Fruit fly (Drosophila melanogaster) whole organism, embryonic: ENCODE measurements around the gene sit.

Experiments
- ATbp ChIP-seq: fragments of 200-800 bp; sonication (Bioruptor generic); optimal IDR thresholded peaks from 2 replicates; lab custom pipeline; 2017; ENCODE audit warnings: missing biosample characterization, mild to moderate bottlenecking, missing genetic modification characterization, missing genetic modification reagents
- Abd-B ChIP-seq: fragments of 200-800 bp; sonication (Bioruptor generic); optimal IDR thresholded peaks from 2 replicates; lab custom pipeline; 2018; ENCODE audit warnings: missing biosample characterization, mild to moderate bottlenecking, missing genetic modification characterization, moderate library complexity
- Atf-2 ChIP-seq: fragments of 200-800 bp; sonication (Bioruptor generic); optimal IDR thresholded peaks from 2 replicates; lab custom pipeline; 2016; ENCODE audit warnings: missing biosample characterization, missing genetic modification characterization
- BEAF-32 ChIP-seq: fragments of 200-800 bp; sonication (Bioruptor generic); optimal IDR thresholded peaks from 3 replicates; lab custom pipeline; 2017; ENCODE audit warnings: missing biosample characterization, missing genetic modification characterization, mild to moderate bottlenecking, moderate library complexity, missing genetic modification reagents
- CG10979 ChIP-seq: fragments of 200-800 bp; sonication (Bioruptor generic); optimal IDR thresholded peaks from 2 replicates; lab custom pipeline; 2018; ENCODE audit warnings: missing biosample characterization, mild to moderate bottlenecking, missing genetic modification characterization, moderate library complexity
- CG11085 ChIP-seq: fragments of 200-800 bp; sonication (Bioruptor generic); IDR thresholded peaks from 2 replicates; pipeline ENCODE4 v1.3.6; 2022; ENCODE audit warnings: missing biosample characterization, missing genetic modification characterization
- CG11560 ChIP-seq: fragments of 200-800 bp; sonication (Bioruptor generic); IDR thresholded peaks from 3 replicates; pipeline ENCODE4 v1.3.6; 2022; ENCODE audit warnings: missing biosample characterization, missing genetic modification characterization
- CG12104 ChIP-seq: fragments of 200-800 bp; sonication (Bioruptor generic); optimal IDR thresholded peaks from 3 replicates; lab custom pipeline; 2016; ENCODE audit warnings: missing biosample characterization, missing genetic modification characterization
- CG13424 ChIP-seq: fragments of 200-800 bp; sonication (Bioruptor generic); optimal IDR thresholded peaks from 2 replicates; lab custom pipeline; 2019; ENCODE audit warnings: missing biosample characterization, mild to moderate bottlenecking, missing genetic modification characterization, moderate library complexity
- CG1647 ChIP-seq: fragments of 200-800 bp; sonication (Bioruptor generic); optimal IDR thresholded peaks from 3 replicates; lab custom pipeline; 2016; ENCODE audit warnings: missing biosample characterization, missing genetic modification characterization
- CG17186 ChIP-seq: fragments of 200-800 bp; sonication (Bioruptor generic); optimal IDR thresholded peaks from 3 replicates; lab custom pipeline; 2017; ENCODE audit warnings: missing biosample characterization, missing genetic modification reagents, missing genetic modification characterization
- CG17829 ChIP-seq: fragments of 200-800 bp; optimal IDR thresholded peaks from 2 replicates; lab custom pipeline; 2019; ENCODE audit warnings: missing biosample characterization, mild to moderate bottlenecking, missing genetic modification characterization, moderate library complexity
- CG18011 ChIP-seq: fragments of 200-800 bp; sonication (Bioruptor generic); optimal IDR thresholded peaks from 2 replicates; lab custom pipeline; 2017; ENCODE audit warnings: missing biosample characterization, missing genetic modification characterization, mild to moderate bottlenecking, moderate library complexity, missing genotype
- CG1832 ChIP-seq: fragments of 200-800 bp; sonication (Bioruptor generic); optimal IDR thresholded peaks from 2 replicates; lab custom pipeline; 2017; ENCODE audit warnings: missing biosample characterization, mild to moderate bottlenecking, missing genetic modification characterization, inconsistent platforms
- CG2120 ChIP-seq: fragments of 200-800 bp; sonication (Bioruptor generic); optimal IDR thresholded peaks from 3 replicates; lab custom pipeline; 2016; ENCODE audit warnings: missing biosample characterization, missing genetic modification characterization
- CG31441 ChIP-seq: fragments of 200-800 bp; sonication (Bioruptor generic); IDR thresholded peaks from 2 replicates; pipeline ENCODE4 v1.3.6; 2022; ENCODE audit warnings: missing biosample characterization, missing genetic modification characterization
- CG3838 ChIP-seq: fragments of 200-800 bp; sonication (Bioruptor generic); optimal IDR thresholded peaks from 3 replicates; lab custom pipeline; 2016; ENCODE audit warnings: missing biosample characterization, missing genetic modification characterization
- CG43689 ChIP-seq: fragments of 200-800 bp; sonication (Bioruptor generic); IDR thresholded peaks from 2 replicates; pipeline ENCODE4 v1.3.6; 2022; ENCODE audit warnings: missing biosample characterization, missing genetic modification characterization
- CG4404 ChIP-seq: fragments of 200-800 bp; sonication (Bioruptor generic); IDR thresholded peaks from 2 replicates; pipeline ENCODE4 v1.3.6; 2022; ENCODE audit warnings: missing biosample characterization, missing genetic modification characterization
- CG4730 ChIP-seq: fragments of 200-800 bp; sonication (Bioruptor generic); IDR thresholded peaks from 2 replicates; pipeline ENCODE4 v1.3.6; 2022; ENCODE audit warnings: missing biosample characterization, missing genetic modification characterization
- CG6175 ChIP-seq: fragments of 200-800 bp; sonication (Bioruptor generic); IDR thresholded peaks from 3 replicates; pipeline ENCODE4 v1.3.6; 2022; ENCODE audit warnings: missing biosample characterization, missing genetic modification characterization
- CoRest ChIP-seq: fragments of 200-800 bp; sonication (Bioruptor generic); optimal IDR thresholded peaks from 3 replicates; lab custom pipeline; 2018; ENCODE audit warnings: missing biosample characterization, mild to moderate bottlenecking, missing genetic modification characterization, moderate library complexity
- D19B ChIP-seq: fragments of 200-800 bp; sonication (Bioruptor generic); optimal IDR thresholded peaks from 2 replicates; lab custom pipeline; 2017; ENCODE audit warnings: missing biosample characterization, mild to moderate bottlenecking, missing genetic modification characterization
- Dad ChIP-seq: fragments of 200-800 bp; sonication (Bioruptor generic); optimal IDR thresholded peaks from 3 replicates; lab custom pipeline; 2016; ENCODE audit warnings: missing biosample characterization, missing genetic modification characterization
- Dbx ChIP-seq: fragments of 200-800 bp; sonication (Bioruptor generic); IDR thresholded peaks from 3 replicates; pipeline ENCODE4 v1.3.6; 2022; ENCODE audit warnings: missing biosample characterization, missing genetic modification characterization
- Dfd ChIP-seq, 2 experiments: fragments of >200 bp; optimal IDR thresholded peaks; 2 replicates each; lab custom pipeline; 2017; ENCODE audit warnings: missing biosample characterization in 2 of 2, missing genetic modification characterization in 2 of 2
- Dll ChIP-seq: fragments of 200-800 bp; sonication (Bioruptor generic); IDR thresholded peaks from 4 replicates; pipeline ENCODE4 v1.3.6; 2022; ENCODE audit warnings: missing biosample characterization, missing genetic modification characterization; ENCODE audit not compliant: partially characterized antibody
- Doc2 ChIP-seq: fragments of 200-800 bp; sonication (Bioruptor generic); IDR thresholded peaks from 2 replicates; pipeline ENCODE4 v1.3.6; 2022; ENCODE audit warnings: missing biosample characterization, missing genetic modification characterization
- E2f1 ChIP-seq: fragments of 200-800 bp; sonication (Bioruptor generic); IDR thresholded peaks from 2 replicates; pipeline ENCODE4 v1.3.6; 2022; ENCODE audit warnings: missing biosample characterization, missing genetic modification characterization
- HmgZ ChIP-seq: fragments of 200-800 bp; sonication (Bioruptor generic); optimal IDR thresholded peaks from 2 replicates; lab custom pipeline; 2018; ENCODE audit warnings: missing biosample characterization, mild to moderate bottlenecking, missing genetic modification characterization
- Hr78 ChIP-seq, 2 experiments: fragments of 200-800 bp in 1 of 2; fragments of >200 bp in 1 of 2; sonication (Bioruptor generic) in 1 of 2; optimal IDR thresholded peaks; 2 replicates each; lab custom pipeline; 2017 to 2019; ENCODE audit warnings: missing biosample characterization in 2 of 2, missing genetic modification characterization in 2 of 2, mild to moderate bottlenecking in 1 of 2, moderate library complexity in 1 of 2
- Mes4 ChIP-seq: fragments of 200-800 bp; sonication (Bioruptor generic); optimal IDR thresholded peaks from 2 replicates; lab custom pipeline; 2016; ENCODE audit warnings: missing biosample characterization, missing genetic modification characterization
- NFAT ChIP-seq: fragments of 200-800 bp; sonication (Bioruptor generic); IDR thresholded peaks from 2 replicates; pipeline ENCODE4 v1.3.6; 2022; ENCODE audit warnings: missing biosample characterization, missing genetic modification characterization
- Pdp1 ChIP-seq, 2 experiments: fragments of 200-800 bp; sonication (Bioruptor generic); optimal IDR thresholded peaks; 3 replicates each; lab custom pipeline; 2016; ENCODE audit warnings: missing biosample characterization in 2 of 2, missing genetic modification characterization in 2 of 2, mild to moderate bottlenecking in 1 of 2, moderate library complexity in 1 of 2
- Six4 ChIP-seq: fragments of 200-800 bp; sonication (Bioruptor generic); optimal IDR thresholded peaks from 2 replicates; lab custom pipeline; 2016; ENCODE audit warnings: missing biosample characterization, missing genetic modification characterization
- Sox100B ChIP-seq: fragments of 200-800 bp; sonication (Bioruptor generic); optimal IDR thresholded peaks from 3 replicates; lab custom pipeline; 2018; ENCODE audit warnings: missing biosample characterization, mild to moderate bottlenecking, missing genetic modification characterization
- br ChIP-seq: fragments of >200 bp; optimal IDR thresholded peaks from 2 replicates; lab custom pipeline; 2017
- btn ChIP-seq: fragments of 200-800 bp; sonication (Bioruptor generic); optimal IDR thresholded peaks from 2 replicates; lab custom pipeline; 2016; ENCODE audit warnings: missing biosample characterization, missing genetic modification characterization
- chif ChIP-seq, 2 experiments: fragments of 200-800 bp; sonication (Bioruptor generic); optimal IDR thresholded peaks; 3 replicates each; lab custom pipeline; 2016; ENCODE audit warnings: missing biosample characterization in 2 of 2, missing genetic modification characterization in 2 of 2
- corto ChIP-seq: fragments of 200-800 bp; sonication (Bioruptor generic); optimal IDR thresholded peaks from 2 replicates; lab custom pipeline; 2016; ENCODE audit warnings: missing biosample characterization, mild to moderate bottlenecking, missing genetic modification characterization, moderate library complexity
- ewg ChIP-seq: fragments of 200-800 bp; sonication (Bioruptor generic); optimal IDR thresholded peaks from 3 replicates; lab custom pipeline; 2017; ENCODE audit warnings: mild to moderate bottlenecking, missing biosample characterization, missing genetic modification reagents, missing genetic modification characterization
- hbn ChIP-seq: fragments of 200-800 bp; sonication (Bioruptor generic); IDR thresholded peaks from 2 replicates; pipeline ENCODE4 v1.3.6; 2022; ENCODE audit warnings: missing biosample characterization, missing genetic modification characterization; ENCODE audit not compliant: partially characterized antibody
- ind ChIP-seq: fragments of 200-800 bp; sonication (Bioruptor generic); optimal IDR thresholded peaks from 3 replicates; lab custom pipeline; 2016; ENCODE audit warnings: missing biosample characterization, missing genetic modification characterization
- insv ChIP-seq, 2 experiments: fragments of 200-800 bp; sonication (Bioruptor generic); optimal IDR thresholded peaks; 3 replicates each; lab custom pipeline; 2016 to 2018; ENCODE audit warnings: missing biosample characterization in 2 of 2, missing genetic modification characterization in 2 of 2
- knrl ChIP-seq: fragments of 200-800 bp; sonication (Bioruptor generic); IDR thresholded peaks from 3 replicates; pipeline ENCODE4 v1.3.6; 2022; ENCODE audit warnings: missing biosample characterization, missing genetic modification characterization; ENCODE audit not compliant: partially characterized antibody
- lab ChIP-seq: fragments of 200-800 bp; sonication (Bioruptor generic); optimal IDR thresholded peaks from 3 replicates; lab custom pipeline; 2017; ENCODE audit warnings: missing biosample characterization, missing genetic modification characterization, mild to moderate bottlenecking, moderate library complexity, missing genetic modification reagents
- lilli ChIP-seq: fragments of 200-800 bp; sonication (Bioruptor generic); optimal IDR thresholded peaks from 3 replicates; lab custom pipeline; 2016; ENCODE audit warnings: missing biosample characterization, missing genetic modification characterization
- lola ChIP-seq, 3 experiments: fragments of >200 bp in 2 of 3; fragments of 200-800 bp in 1 of 3; sonication (Bioruptor generic) in 1 of 3; optimal IDR thresholded peaks; 2 replicates each; lab custom pipeline; 2017 to 2019; ENCODE audit warnings: missing biosample characterization in 3 of 3, missing genetic modification characterization in 3 of 3, mild to moderate bottlenecking in 1 of 3, moderate library complexity in 1 of 3
- tgo ChIP-seq: fragments of 200-800 bp; sonication (Bioruptor generic); IDR thresholded peaks from 3 replicates; pipeline ENCODE4 v1.3.6; 2022; ENCODE audit warnings: missing biosample characterization, missing genetic modification characterization
- yki ChIP-seq: fragments of >200 bp; optimal IDR thresholded peaks from 3 replicates; lab custom pipeline; 2018

The sit gene

DNA sequence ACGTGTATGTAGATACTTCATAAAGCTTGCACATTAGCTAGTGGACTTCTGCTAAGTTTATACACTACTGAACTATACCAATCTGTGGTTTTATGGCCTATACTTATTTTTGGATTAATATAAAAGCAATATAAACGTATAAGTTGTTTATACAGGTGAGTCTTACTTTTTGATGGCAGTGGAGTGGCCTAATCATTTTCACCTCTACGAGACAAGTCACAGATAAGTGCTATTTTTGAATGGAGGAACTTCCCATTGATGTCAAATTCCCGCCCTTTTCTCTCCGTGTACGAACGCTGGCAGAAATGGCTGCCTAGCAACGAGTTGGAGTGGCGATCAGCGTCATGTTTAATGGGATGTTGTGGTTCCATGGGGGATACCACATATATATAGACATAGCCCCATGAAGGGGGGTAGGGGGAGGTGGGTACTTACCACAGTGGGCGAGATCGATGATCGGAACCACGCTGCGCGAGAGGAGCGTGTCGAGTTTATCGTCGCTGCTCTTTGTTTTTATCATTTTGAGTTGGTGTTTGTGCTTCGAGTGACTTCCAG, 35.9 kb downstream of the sit start (continued):
- no peak for TF ChIP-seq BEAF-32 (GFP tag; lab: Kevin White, UChicago)
- TF ChIP-seq CG2120 (GFP tag; lab: Kevin White, UChicago), result peak; percentile 42
- TF ChIP-seq hbn (GFP tag; lab: Robert Waterston, UW), result no peak
- no peak for TF ChIP-seq CG43689 (GFP tag; lab: Robert Waterston, UW)
- TF ChIP-seq Abd-B, result peak; percentile 45
- TF ChIP-seq CG1832, result no peak
- no peak for TF ChIP-seq btn (GFP tag; lab: Kevin White, UChicago)
- no peak for TF ChIP-seq Pdp1 (GFP tag; optimal IDR thresholded peaks at IDR 0.05; lab: Kevin White, UChicago)
- no peak for TF ChIP-seq CG1647 (GFP tag; lab: Kevin White, UChicago)
- TF ChIP-seq Sox100B (GFP tag; lab: Kevin White, UChicago), result peak; percentile 21
- TF ChIP-seq Doc2 (GFP tag; lab: Robert Waterston, UW), result no peak
- TF ChIP-seq CG11085, result no peak
- no peak for TF ChIP-seq ATbp (GFP tag; lab: Kevin White, UChicago)
- no peak for TF ChIP-seq CG11560 (tag; lab: Robert Waterston, UW)
- peak; percentile 19 for TF ChIP-seq CoRest (tag; lab: Kevin White, UChicago)
- TF ChIP-seq Dbx (GFP tag; lab: Robert Waterston, UW), result 0 out of 3 replicates have a peak, but pooled peaks have one; percentile 23
- TF ChIP-seq ewg (GFP tag; lab: Kevin White, UChicago), result no peak
- 0 out of 2 replicates have a peak, but pooled peaks have one; percentile 27 for TF ChIP-seq CG4730 (GFP tag; lab: Robert Waterston, UW)
- TF ChIP-seq lab (GFP tag; lab: Kevin White, UChicago), result no peak
- peak; percentile 9; the same call in 1 of the 2 replicates for TF ChIP-seq NFAT (GFP tag; lab: Robert Waterston, UW)
- no peak for TF ChIP-seq E2f1 (GFP tag; lab: Robert Waterston, UW)
- no peak for TF ChIP-seq Hr78 (GFP tag; optimal IDR thresholded peaks at IDR 0.05; lab: Kevin White, UChicago)
- no peak for TF ChIP-seq CG18011 (GFP tag; lab: Kevin White, UChicago)
- TF ChIP-seq CG4404 (GFP tag; lab: Robert Waterston, UW), result no peak
- no peak for TF ChIP-seq CG12104 (GFP tag; lab: Kevin White, UChicago)
- peak; percentile 21 for TF ChIP-seq CG13424
- TF ChIP-seq insv (GFP tag; optimal IDR thresholded peaks at IDR 0.05; lab: Kevin White, UChicago), result no peak
- no peak for TF ChIP-seq D19B
- no peak for TF ChIP-seq knrl (GFP tag; lab: Robert Waterston, UW)
- no peak for TF ChIP-seq corto (GFP tag; lab: Kevin White, UChicago)
- TF ChIP-seq CG6175 (GFP tag; lab: Robert Waterston, UW), result peak; percentile 46; the same call in 1 of the 3 replicates
- no peak for TF ChIP-seq CG3838
- TF ChIP-seq Dad, result no peak
- no peak for TF ChIP-seq Mes4 (GFP tag; lab: Kevin White, UChicago)
- no peak for TF ChIP-seq Atf-2 (GFP tag; lab: Kevin White, UChicago)
- TF ChIP-seq lola (GFP tag; optimal IDR thresholded peaks at IDR 0.05; lab: Kevin White, UChicago), result peak in 1 of 3 experiments; percentile 12
- peak; percentile 31 for TF ChIP-seq CG10979 (tag; lab: Kevin White, UChicago)
- no peak for TF ChIP-seq CG17186 (GFP tag; lab: Kevin White, UChicago)
- TF ChIP-seq chif (GFP tag; optimal IDR thresholded peaks at IDR 0.05; lab: Kevin White, UChicago), result no peak
- no peak for TF ChIP-seq Dfd (GFP tag; optimal IDR thresholded peaks at IDR 0.05; lab: Kevin White, UChicago)
- TF ChIP-seq ind (GFP tag; lab: Kevin White, UChicago), result peak; percentile 27
- TF ChIP-seq tgo, result no peak
- no peak for TF ChIP-seq Six4
- TF ChIP-seq HmgZ (tag; lab: Kevin White, UChicago), result no peak
- peak; percentile 35; the same call in 1 of the 2 replicates for TF ChIP-seq CG31441 (GFP tag; lab: Robert Waterston, UW)
- no peak for TF ChIP-seq Dll (GFP tag; lab: Robert Waterston, UW)
- TF ChIP-seq CG17829 (tag; lab: Kevin White, UChicago), result peak; percentile 18
- no peak for TF ChIP-seq br (lab: Kevin White, UChicago)
- peak; percentile 14 for TF ChIP-seq lilli
- no peak for TF ChIP-seq yki (lab: Kevin White, UChicago)
